Worm (Caenorhabditis elegans) whole organism, L4 larva: ENCODE measurements around the gene cyp-33C6.

Experiments
- D1046.2 ChIP-seq: fragments of 200-800 bp; sonication (Bioruptor generic); IDR thresholded peaks from 2 replicates; pipeline ENCODE4 v1.3.6; 2022; ENCODE audit warnings: missing genetic modification characterization, missing compliant biosample characterization
- R02D3.7 ChIP-seq: fragments of 150-350 bp; sonication (generic microtip); optimal IDR thresholded peaks from 3 replicates; lab custom pipeline; 2014; ENCODE audit warnings: missing biosample characterization, missing genetic modification characterization
- Y105C5A.15 ChIP-seq: fragments of 200-800 bp; sonication (Bioruptor generic); IDR thresholded peaks from 2 replicates; pipeline ENCODE4 v1.3.6; 2022; ENCODE audit warnings: missing genetic modification characterization, missing compliant biosample characterization
- Y48G9A.11 ChIP-seq: fragments of 200-800 bp; sonication (Bioruptor generic); IDR thresholded peaks from 2 replicates; pipeline ENCODE4 v1.3.6; 2022; ENCODE audit warnings: missing genetic modification reagents, missing genetic modification characterization, missing compliant biosample characterization
- aha-1 ChIP-seq: fragments of 150-350 bp; peaks from one replicate; lab custom pipeline; 2014; ENCODE audit warnings: missing biosample characterization, missing genetic modification characterization
- aly-2 ChIP-seq: sonication (generic microtip); optimal IDR thresholded peaks from 2 replicates; lab custom pipeline; 2018; ENCODE audit warnings: missing biosample characterization, missing genetic modification characterization
- ceh-20 ChIP-seq: fragments of 200-800 bp; sonication (Bioruptor generic); IDR thresholded peaks from 2 replicates; pipeline ENCODE4 v1.3.6; 2022; ENCODE audit warnings: missing genetic modification reagents, missing genetic modification characterization, missing compliant biosample characterization
- ceh-28 ChIP-seq: fragments of 150-350 bp; optimal IDR thresholded peaks from 2 replicates; lab custom pipeline; 2014; ENCODE audit warnings: missing biosample characterization, missing genetic modification reagents, missing genetic modification characterization
- ceh-44 ChIP-seq: fragments of 200-800 bp; sonication (Bioruptor generic); IDR thresholded peaks from 2 replicates; pipeline ENCODE4 v1.3.6; 2022; ENCODE audit warnings: missing genetic modification reagents, missing genetic modification characterization, missing compliant biosample characterization
- ceh-82 ChIP-seq: sonication (generic microtip); optimal IDR thresholded peaks from 2 replicates; lab custom pipeline; 2017; ENCODE audit warnings: missing biosample characterization, missing genetic modification characterization
- cey-2 ChIP-seq: sonication (generic microtip); optimal IDR thresholded peaks from 3 replicates; lab custom pipeline; 2017; ENCODE audit warnings: missing genetic modification characterization, mild to moderate bottlenecking, missing compliant biosample characterization, antibody characterized with exemption, borderline replicate concordance; ENCODE audit not compliant: insufficient read depth
- daf-16 ChIP-seq, 3 experiments: sonication (generic microtip); optimal IDR thresholded peaks; 2 replicates each; lab custom pipeline; 2016 to 2017; ENCODE audit warnings: missing genetic modification characterization in 3 of 3, missing genetic modification reagents in 3 of 3, mild to moderate bottlenecking in 2 of 3, missing compliant biosample characterization in 2 of 3, missing biosample characterization in 1 of 3, moderate library complexity in 1 of 3
- daf-8 ChIP-seq: fragments of 200-800 bp; sonication (Bioruptor generic); IDR thresholded peaks from 2 replicates; pipeline ENCODE4 v1.3.6; 2022; ENCODE audit warnings: missing genetic modification characterization, missing compliant biosample characterization
- dmd-6 ChIP-seq: fragments of 200-800 bp; sonication (Bioruptor generic); IDR thresholded peaks from 2 replicates; pipeline ENCODE4 v1.3.6; 2022; ENCODE audit warnings: missing genetic modification reagents, missing genetic modification characterization, missing compliant biosample characterization
- duxl-1 ChIP-seq: sonication (generic microtip); optimal IDR thresholded peaks from 2 replicates; lab custom pipeline; 2016; ENCODE audit warnings: mild to moderate bottlenecking, missing genetic modification characterization, moderate library complexity, missing compliant biosample characterization; ENCODE audit not compliant: poor library complexity
- dve-1 ChIP-seq: sonication (generic microtip); optimal IDR thresholded peaks from 2 replicates; lab custom pipeline; 2017; ENCODE audit warnings: antibody characterized with exemption, mild to moderate bottlenecking, missing genetic modification characterization, missing compliant biosample characterization; ENCODE audit not compliant: insufficient read depth
- hlh-11 ChIP-seq: fragments of 200-800 bp; sonication (Bioruptor generic); optimal IDR thresholded peaks from 2 replicates; lab custom pipeline; 2018; ENCODE audit warnings: mild to moderate bottlenecking, missing genetic modification characterization, missing compliant biosample characterization
- hlh-30 ChIP-seq: sonication (generic microtip); optimal IDR thresholded peaks from 2 replicates; lab custom pipeline; 2017; ENCODE audit warnings: antibody characterized with exemption, mild to moderate bottlenecking, missing genetic modification characterization, missing compliant biosample characterization; ENCODE audit not compliant: insufficient read depth
- hmg-1.1 ChIP-seq: fragments of 200-800 bp; sonication (Bioruptor generic); IDR thresholded peaks from 2 replicates; pipeline ENCODE4 v1.3.6; 2022; ENCODE audit warnings: missing genetic modification reagents, missing genetic modification characterization, missing compliant biosample characterization
- jun-1 ChIP-seq: fragments of 150-350 bp; optimal IDR thresholded peaks from 2 replicates; lab custom pipeline; 2014; ENCODE audit warnings: missing biosample characterization, missing genetic modification reagents, missing genetic modification characterization
- lin-1 ChIP-seq: fragments of 200-800 bp; sonication (Bioruptor generic); IDR thresholded peaks from 2 replicates; pipeline ENCODE4 v1.3.6; 2022; ENCODE audit warnings: missing genetic modification reagents, missing genetic modification characterization, missing compliant biosample characterization
- lin-13 ChIP-seq: fragments of 150-350 bp; optimal IDR thresholded peaks from 2 replicates; lab custom pipeline; 2014; ENCODE audit warnings: missing biosample characterization, missing genetic modification reagents, missing genetic modification characterization
- lin-15B ChIP-seq: fragments of 150-350 bp; sonication (generic microtip); optimal IDR thresholded peaks from 3 replicates; lab custom pipeline; 2014; ENCODE audit warnings: missing biosample characterization, missing genetic modification characterization
- lin-29 ChIP-seq: fragments of 200-800 bp; sonication (Bioruptor generic); IDR thresholded peaks from 2 replicates; pipeline ENCODE4 v1.3.6; 2022; ENCODE audit warnings: missing genetic modification reagents, missing genetic modification characterization, missing compliant biosample characterization
- lsy-2 ChIP-seq, 2 experiments: fragments of 150-350 bp in 1 of 2; sonication (generic microtip) in 1 of 2; optimal IDR thresholded peaks; 2 replicates each; lab custom pipeline; 2014 to 2017; ENCODE audit warnings: missing biosample characterization in 2 of 2, missing genetic modification characterization in 2 of 2
- mdl-1 ChIP-seq, 2 experiments: fragments of 150-350 bp in 1 of 2; sonication (generic microtip) in 1 of 2; optimal IDR thresholded peaks; 2 replicates each; lab custom pipeline; 2014 to 2017; ENCODE audit warnings: missing biosample characterization in 2 of 2, missing genetic modification characterization in 2 of 2
- mdt-29 ChIP-seq: fragments of 200-800 bp; sonication (Bioruptor generic); IDR thresholded peaks from 2 replicates; pipeline ENCODE4 v1.3.6; 2022; ENCODE audit warnings: missing genetic modification reagents, missing genetic modification characterization, missing compliant biosample characterization
- mep-1 ChIP-seq: fragments of 150-350 bp; sonication (generic microtip); optimal IDR thresholded peaks from 3 replicates; lab custom pipeline; 2014; ENCODE audit warnings: missing biosample characterization, missing genetic modification characterization
- mes-2 ChIP-seq: sonication (generic microtip); optimal IDR thresholded peaks from 2 replicates; lab custom pipeline; 2016; ENCODE audit warnings: missing genotype, mild to moderate bottlenecking, missing genetic modification characterization, missing compliant biosample characterization; ENCODE audit not compliant: poor library complexity, severe bottlenecking
- mxl-3 ChIP-seq: fragments of 200-800 bp; sonication (Bioruptor generic); optimal IDR thresholded peaks from 2 replicates; lab custom pipeline; 2018; ENCODE audit warnings: mild to moderate bottlenecking, missing genetic modification characterization, missing compliant biosample characterization
- nhr-102 ChIP-seq: sonication (generic microtip); optimal IDR thresholded peaks from 2 replicates; lab custom pipeline; 2016; ENCODE audit warnings: mild to moderate bottlenecking, missing genetic modification characterization, moderate library complexity, missing compliant biosample characterization
- nhr-11 ChIP-seq: fragments of 150-350 bp; optimal IDR thresholded peaks from 2 replicates; lab custom pipeline; 2014; ENCODE audit warnings: missing biosample characterization, missing genetic modification characterization
- nhr-237 ChIP-seq: sonication (generic microtip); optimal IDR thresholded peaks from 2 replicates; lab custom pipeline; 2017; ENCODE audit warnings: missing biosample characterization, missing genetic modification characterization
- nhr-28 ChIP-seq: fragments of 150-350 bp; optimal IDR thresholded peaks from 2 replicates; lab custom pipeline; 2014; ENCODE audit warnings: missing biosample characterization, missing genetic modification characterization
- nhr-42 ChIP-seq: fragments of 200-800 bp; sonication (Bioruptor generic); IDR thresholded peaks from 2 replicates; pipeline ENCODE4 v1.3.6; 2022; ENCODE audit warnings: missing genetic modification characterization, missing compliant biosample characterization
- nhr-6 ChIP-seq: fragments of 150-350 bp; optimal IDR thresholded peaks from 2 replicates; lab custom pipeline; 2014; ENCODE audit warnings: missing biosample characterization, missing genetic modification characterization
- nhr-77 ChIP-seq: fragments of 150-350 bp; optimal IDR thresholded peaks from 2 replicates; lab custom pipeline; 2014; ENCODE audit warnings: missing biosample characterization, missing genetic modification characterization
- pha-4 ChIP-seq, 2 experiments: fragments of 150-350 bp in 1 of 2; fragments of 200-800 bp in 1 of 2; sonication (Bioruptor generic) in 1 of 2; IDR thresholded peaks in 1 of 2; optimal IDR thresholded peaks in 1 of 2; 2 replicates each; pipeline versions ENCODE4 v1.3.6 to Lab custom; 2014 to 2022; ENCODE audit warnings: missing genetic modification characterization in 2 of 2, missing genetic modification reagents in 2 of 2, missing biosample characterization in 1 of 2, missing compliant biosample characterization in 1 of 2
- pqm-1 ChIP-seq: sonication (generic microtip); optimal IDR thresholded peaks from 2 replicates; lab custom pipeline; 2017; ENCODE audit warnings: missing biosample characterization, missing genetic modification characterization
- set-16 ChIP-seq: fragments of 200-800 bp; sonication (Bioruptor generic); IDR thresholded peaks from 2 replicates; pipeline ENCODE4 v1.3.6; 2022; ENCODE audit warnings: missing genetic modification reagents, missing genetic modification characterization, missing compliant biosample characterization
- snpc-4 ChIP-seq: fragments of 150-350 bp; optimal IDR thresholded peaks from 2 replicates; lab custom pipeline; 2014; ENCODE audit warnings: missing biosample characterization, missing genetic modification characterization
- zag-1 ChIP-seq: fragments of 150-350 bp; optimal IDR thresholded peaks from 2 replicates; lab custom pipeline; 2014; ENCODE audit warnings: missing biosample characterization, missing genetic modification characterization
- ztf-7 ChIP-seq: fragments of 150-350 bp; optimal IDR thresholded peaks from 2 replicates; lab custom pipeline; 2014; ENCODE audit warnings: missing biosample characterization, missing genetic modification characterization

cyp-33C6 gene

ce11 chrV:2221764-2222163 is 27.4 kb downstream of the cyp-33C6 start, which contains the start of gene nhr-128:
TSS of gene nhr-128 (plus strand) at chrV:2222064.
- TF ChIP-seq Y48G9A.11 (GFP tag; lab: Robert Waterston, UW), result no peak
- TF ChIP-seq zag-1 (tag; lab: Kevin White, UChicago), result no peak
- TF ChIP-seq daf-8 (GFP tag; lab: Robert Waterston, UW), result no peak
- no peak for TF ChIP-seq ceh-28
- no peak for TF ChIP-seq aly-2
- TF ChIP-seq, all 104 proteins: peak for 0

DNA sequence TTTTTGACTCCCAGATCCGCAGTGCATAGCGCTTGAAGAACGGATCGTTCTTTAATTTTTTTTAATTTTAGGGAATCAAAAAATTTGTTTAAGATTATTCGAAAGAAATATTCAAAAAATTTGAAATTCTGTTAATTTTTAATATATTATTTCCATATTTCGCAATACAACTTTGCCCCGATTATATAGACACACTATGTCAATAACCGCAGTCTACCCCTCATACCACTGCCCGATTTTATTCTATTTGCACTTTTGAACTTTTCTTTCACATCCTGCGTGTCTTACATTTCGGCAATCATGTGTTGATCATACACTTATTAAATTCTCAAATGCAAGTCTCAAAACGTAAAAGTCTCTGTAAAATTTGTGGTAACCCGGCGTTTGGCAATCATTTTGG is 30.4 kb downstream of the cyp-33C6 start, which contains the start of gene nhr-56:
nhr-56 (plus strand) TSS at position 202 of the 400 bp plus-strand sequence.
- TF ChIP-seq R02D3.7 (tag; lab: Kevin White, UChicago) (no peak), daf-16 (GFP tag; optimal IDR thresholded peaks at IDR 0.05; lab: Kevin White, UChicago) (no peak), daf-16 (tag; optimal IDR thresholded peaks at IDR 0.05; lab: Kevin White, UChicago) (peak; percentile 84), nhr-28 (peak; percentile 81), ceh-20 (GFP tag; lab: Robert Waterston, UW) (no peak), dmd-6 (GFP tag; lab: Robert Waterston, UW) (peak; percentile 74), hlh-11 (tag; lab: Kevin White, UChicago) (peak; percentile 81), lsy-2 (tag; optimal IDR thresholded peaks at IDR 0.05; lab: Kevin White, UChicago) (peak in 1 of 2 experiments; percentile 58), ceh-44 (GFP tag; lab: Robert Waterston, UW) (no peak), pha-4 (GFP tag; IDR thresholded peaks at IDR 0.05; lab: Robert Waterston, UW) (0 out of 2 replicates have a peak, but pooled peaks have one; percentile 16), pha-4 (tag; optimal IDR thresholded peaks at IDR 0.05; lab: Kevin White, UChicago) (peak; percentile 75), pqm-1 (tag; lab: Kevin White, UChicago) (peak; percentile 55), dve-1 (tag; lab: Kevin White, UChicago) (peak; percentile 67), nhr-77 (peak; percentile 71), lin-1 (GFP tag; lab: Robert Waterston, UW) (no peak), mdt-29 (GFP tag; lab: Robert Waterston, UW) (no peak), nhr-6 (tag; lab: Kevin White, UChicago) (peak; percentile 20), mes-2 (tag; lab: Kevin White, UChicago) (peak; percentile 60), mep-1 (tag; lab: Kevin White, UChicago) (peak; percentile 54), hlh-30 (tag; lab: Kevin White, UChicago) (peak; percentile 86), mxl-3 (peak; percentile 49), nhr-102 (peak; percentile 21), duxl-1 (tag; lab: Kevin White, UChicago) (peak; percentile 38), mdl-1 (tag; optimal IDR thresholded peaks at IDR 0.05; lab: Kevin White, UChicago) (peak in 1 of 2 experiments; percentile 49), ceh-82 (tag; lab: Kevin White, UChicago) (no peak), cey-2 (tag; lab: Kevin White, UChicago) (no peak), set-16 (GFP tag; lab: Robert Waterston, UW) (no peak), nhr-11 (tag; lab: Kevin White, UChicago) (no peak)

DNA sequence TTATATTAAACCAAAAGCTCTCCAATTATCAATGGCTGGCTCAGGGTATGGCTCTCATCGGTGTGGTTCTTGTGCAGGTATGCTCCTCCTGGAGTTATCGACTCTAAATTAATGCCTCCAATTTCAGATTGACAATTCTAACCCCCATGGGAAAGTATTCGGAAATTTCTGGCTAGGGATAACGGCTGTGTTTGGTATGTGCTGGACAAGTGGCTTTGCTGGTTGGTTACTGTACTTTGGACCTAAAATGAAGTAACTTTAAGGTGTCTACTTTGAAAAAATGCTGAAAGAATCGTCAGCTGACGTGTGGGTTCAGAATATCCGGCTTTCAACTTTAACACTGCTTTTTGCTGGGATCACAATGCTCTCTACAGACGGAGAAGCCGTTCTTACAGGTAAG is 32.3 kb downstream of the cyp-33C6 start:
- TF ChIP-seq aha-1 (peak; percentile 91), D1046.2 (0 out of 2 replicates have a peak, but pooled peaks have one; percentile 23), Y105C5A.15 (GFP tag; lab: Robert Waterston, UW) (no peak), lsy-2 (tag; optimal IDR thresholded peaks at IDR 0.05; lab: Kevin White, UChicago) (no peak)

DNA sequence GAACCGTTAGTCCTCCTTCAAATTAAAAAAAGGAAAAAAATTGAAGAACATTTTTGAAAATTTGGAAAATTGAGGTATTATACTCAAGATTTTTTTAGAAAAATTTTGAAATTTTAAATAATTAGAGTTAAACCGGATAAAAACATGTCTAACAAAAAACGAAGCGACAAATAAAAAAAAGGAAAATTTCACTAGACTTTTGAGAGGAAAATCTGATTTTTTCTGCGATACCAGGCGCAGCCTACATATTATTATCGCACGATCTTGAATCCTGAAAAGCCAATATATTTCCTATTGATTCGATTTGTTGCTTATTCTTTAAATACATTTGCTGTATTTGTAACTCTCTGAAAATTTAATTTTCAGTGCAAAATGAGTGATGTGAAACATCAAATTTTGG is 33.9 kb downstream of the cyp-33C6 start, which contains the start of gene nstp-8:
nstp-8 (plus strand) TSS at position 301 of the 400 bp plus-strand sequence.
- no peak for TF ChIP-seq lin-29
- TF ChIP-seq nhr-237 (tag; lab: Kevin White, UChicago), result no peak
- no peak for TF ChIP-seq ztf-7 (tag; lab: Kevin White, UChicago)
- no peak for TF ChIP-seq snpc-4 (tag; lab: Kevin White, UChicago)
- TF ChIP-seq nhr-42 (GFP tag; lab: Robert Waterston, UW), result no peak
- no peak for TF ChIP-seq lin-13 (GFP tag; lab: Kevin White, UChicago)
- TF ChIP-seq hlh-30 (tag; lab: Kevin White, UChicago), result no peak
- TF ChIP-seq hlh-11 (tag; lab: Kevin White, UChicago), result no peak
- TF ChIP-seq lin-15B (tag; lab: Kevin White, UChicago), result no peak
- no peak for TF ChIP-seq aha-1
- TF ChIP-seq ceh-44 (GFP tag; lab: Robert Waterston, UW), result no peak
- TF ChIP-seq jun-1 (tag; lab: Kevin White, UChicago), result no peak
- TF ChIP-seq lsy-2 (tag; optimal IDR thresholded peaks at IDR 0.05; lab: Kevin White, UChicago), result no peak
- no peak for TF ChIP-seq hmg-1.1
